Worm (Caenorhabditis elegans): Measurements from ENCODE around the gene F46F5.1.

DNA sequence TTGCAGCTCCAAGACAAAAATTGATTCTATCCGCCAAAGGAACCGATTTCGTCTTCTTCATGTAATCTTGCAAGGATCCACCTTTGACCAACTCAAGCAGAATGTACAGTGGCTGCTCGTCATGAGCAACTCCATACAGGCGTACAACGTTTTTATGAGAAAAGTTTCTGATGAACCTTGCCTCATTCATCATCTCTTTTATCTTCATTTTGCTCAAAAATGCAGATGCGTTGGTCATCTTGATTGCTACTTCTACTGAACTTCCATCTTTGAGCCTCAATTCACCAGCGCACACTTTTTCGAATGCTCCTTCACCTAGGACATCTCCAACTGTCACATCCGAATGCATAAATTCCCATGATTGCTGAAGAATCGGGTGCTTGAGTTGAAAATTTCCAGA, 5.2 kb upstream of the F46F5.1 start:
- no peak for TF ChIP-seq him-1 (tag; optimal IDR thresholded peaks at IDR 0.05)
- TF ChIP-seq dao-5 (tag; optimal IDR thresholded peaks at IDR 0.05) = no peak
